Worm (Caenorhabditis elegans): Measurements from ENCODE around the gene W08G11.1.

W08G11.1 gene

ce11 chrV:16352282-16352681 is 5.4 kb downstream of the W08G11.1 start (continued):
- TF ChIP-seq nhr-28 (tag; optimal IDR thresholded peaks at IDR 0.05) (peak; percentile 91), rbr-2 (tag; optimal IDR thresholded peaks at IDR 0.05) (peak; percentile 9), mep-1 (tag; optimal IDR thresholded peaks at IDR 0.05) (peak; percentile 43), dmd-6 (GFP tag; IDR thresholded peaks at IDR 0.05) (peak; percentile 85), aly-2 (tag; optimal IDR thresholded peaks at IDR 0.05) (no peak), cey-2 (tag; optimal IDR thresholded peaks at IDR 0.05; ENCODE audit: borderline replicate concordance, insufficient read depth) (no peak), ceh-44 (GFP tag; IDR thresholded peaks at IDR 0.05) (no peak), mdl-1 (tag; optimal IDR thresholded peaks at IDR 0.05) (peak in 1 of 2 experiments; percentile 76), mes-2 (tag; optimal IDR thresholded peaks at IDR 0.05; ENCODE audit: poor library complexity, severe bottlenecking) (peak; percentile 16), pqm-1 (tag; optimal IDR thresholded peaks at IDR 0.05) (no peak), F26F4.8 (GFP tag; conservative IDR thresholded peaks at IDR 0.05) (no peak), fkh-10 (GFP tag; optimal IDR thresholded peaks at IDR 0.05) (no peak), jun-1 (tag; optimal IDR thresholded peaks at IDR 0.05) (no peak), saeg-2 (GFP tag; IDR thresholded peaks at IDR 0.05) (no peak), zip-2 (tag; optimal IDR thresholded peaks at IDR 0.05) (no peak), nhr-10 (tag; optimal IDR thresholded peaks at IDR 0.05) (no peak), ama-1 (optimal IDR thresholded peaks at IDR 0.05) (no peak), madf-9 (GFP tag; conservative IDR thresholded peaks at IDR 0.05) (no peak), snpc-1.2 (GFP tag; IDR thresholded peaks at IDR 0.05) (no peak), lin-38 (GFP tag; IDR thresholded peaks at IDR 0.05) (no peak), lin-29 (GFP tag; IDR thresholded peaks at IDR 0.05) (no peak), lir-3 (tag; optimal IDR thresholded peaks at IDR 0.05) (no peak), php-3 (GFP tag; IDR thresholded peaks at IDR 0.05) (no peak), T26A8.4 (GFP tag; IDR thresholded peaks at IDR 0.05) (no peak)

- TF ChIP-seq spr-3 (GFP tag; optimal IDR thresholded peaks at IDR 0.05), result no peak
- TF ChIP-seq dve-1 (tag; optimal IDR thresholded peaks at IDR 0.05; ENCODE audit: insufficient read depth), result peak; percentile 28
- TF ChIP-seq ztf-7 (tag; optimal IDR thresholded peaks at IDR 0.05), result no peak
- TF ChIP-seq ceh-62 (tag; optimal IDR thresholded peaks at IDR 0.05), result no peak
- TF ChIP-seq lin-29 (GFP tag; IDR thresholded peaks at IDR 0.05), result no peak
- TF ChIP-seq ctbp-1 (GFP tag; IDR thresholded peaks at IDR 0.05), result no peak
- TF ChIP-seq egl-27 (tag; optimal IDR thresholded peaks at IDR 0.05), result no peak
- TF ChIP-seq hmg-1.1 (GFP tag; IDR thresholded peaks at IDR 0.05), result no peak
- TF ChIP-seq ceh-28 (tag; optimal IDR thresholded peaks at IDR 0.05), result no peak
- no peak for TF ChIP-seq zag-1 (tag; optimal IDR thresholded peaks at IDR 0.05)
- TF ChIP-seq mxl-3 (GFP tag; optimal IDR thresholded peaks at IDR 0.05), result peak; percentile 47
- no peak for TF ChIP-seq daf-12 (tag; optimal IDR thresholded peaks at IDR 0.05)
- TF ChIP-seq nhr-10 (tag; optimal IDR thresholded peaks at IDR 0.05), result no peak
- peak in 1 of 2 experiments; percentile 51 for TF ChIP-seq mdl-1 (tag; optimal IDR thresholded peaks at IDR 0.05)
- no peak for TF ChIP-seq daf-16 (GFP tag; optimal IDR thresholded peaks at IDR 0.05)
- TF ChIP-seq daf-16 (tag; optimal IDR thresholded peaks at IDR 0.05), result peak; percentile 12
- TF ChIP-seq lin-1 (GFP tag; IDR thresholded peaks at IDR 0.05), result no peak
- TF ChIP-seq dpl-1 (GFP tag; optimal IDR thresholded peaks at IDR 0.05), result no peak
- no peak for TF ChIP-seq arid-1 (GFP tag; conservative IDR thresholded peaks at IDR 0.05)
- no peak for TF ChIP-seq F44E2.7 (GFP tag; IDR thresholded peaks at IDR 0.05)
- TF ChIP-seq lim-7 (GFP tag; IDR thresholded peaks at IDR 0.05), result no peak
- no peak for TF ChIP-seq skn-1 (tag; optimal IDR thresholded peaks at IDR 0.05)
- no peak for TF ChIP-seq zfp-2 (tag; optimal IDR thresholded peaks at IDR 0.05)
- no peak for TF ChIP-seq ceh-44 (GFP tag; IDR thresholded peaks at IDR 0.05)
- TF ChIP-seq daf-8 (GFP tag; IDR thresholded peaks at IDR 0.05), result no peak
- no peak for TF ChIP-seq madf-5 (GFP tag; IDR thresholded peaks at IDR 0.05)
- peak; percentile 14 for TF ChIP-seq nhr-28 (tag; optimal IDR thresholded peaks at IDR 0.05)
- peak in 1 of 2 experiments; percentile 31 for TF ChIP-seq lsy-2 (tag; optimal IDR thresholded peaks at IDR 0.05)
- TF ChIP-seq duxl-1 (tag; optimal IDR thresholded peaks at IDR 0.05; ENCODE audit: poor library complexity), result no peak
- TF ChIP-seq zfp-3 (GFP tag; conservative IDR thresholded peaks at IDR 0.05), result no peak
- no peak for TF ChIP-seq D1046.2 (GFP tag; IDR thresholded peaks at IDR 0.05)
- no peak for TF ChIP-seq nhr-102 (tag; optimal IDR thresholded peaks at IDR 0.05)
- TF ChIP-seq fos-1 (tag; optimal IDR thresholded peaks at IDR 0.05), result no peak
- peak; percentile 0 for TF ChIP-seq mep-1 (tag; optimal IDR thresholded peaks at IDR 0.05)
- TF ChIP-seq ama-1 (optimal IDR thresholded peaks at IDR 0.05), result no peak
Measured at ce11 chrV:16354675-16355074, 7.8 kb downstream of the W08G11.1 start.

Measured in whole organism, L4 larva.